Fruit fly (Drosophila melanogaster) whole organism, embryonic: Measurements from ENCODE around the gene put.
A peak's percentile ranks its signal among the peaks of the same experiment; 100 is the strongest.

ENCODE experiments used
- ATbp ChIP-seq: fragments of 200-800 bp; sonication (Bioruptor generic); optimal IDR thresholded peaks from 2 replicates; lab custom pipeline; 2017; ENCODE audit warnings: missing biosample characterization, mild to moderate bottlenecking, missing genetic modification characterization, missing genetic modification reagents
- Aef1 ChIP-seq: fragments of 200-800 bp; sonication (Bioruptor generic); IDR thresholded peaks from 3 replicates; pipeline ENCODE4 v1.3.6; 2022; ENCODE audit warnings: missing biosample characterization, missing genetic modification characterization
- Asciz ChIP-seq: fragments of 200-800 bp; sonication (Bioruptor generic); optimal IDR thresholded peaks from 2 replicates; lab custom pipeline; 2017; ENCODE audit warnings: missing biosample characterization, mild to moderate bottlenecking, missing genetic modification characterization, missing genetic modification reagents
- CG10267 ChIP-seq: fragments of 200-800 bp; sonication (Bioruptor generic); optimal IDR thresholded peaks from 2 replicates; lab custom pipeline; 2018; ENCODE audit warnings: missing biosample characterization, mild to moderate bottlenecking, missing genetic modification characterization, moderate library complexity
- CG11247 ChIP-seq: fragments of 200-800 bp; sonication (Bioruptor generic); IDR thresholded peaks from 2 replicates; pipeline ENCODE4 v1.3.6; 2022; ENCODE audit warnings: missing biosample characterization, missing genetic modification characterization
- CG12299 ChIP-seq: fragments of 200-800 bp; sonication (Bioruptor generic); optimal IDR thresholded peaks from 2 replicates; lab custom pipeline; 2018; ENCODE audit warnings: missing biosample characterization, mild to moderate bottlenecking, missing genetic modification characterization
- CG13123 ChIP-seq: fragments of 200-800 bp; sonication (Bioruptor generic); optimal IDR thresholded peaks from 2 replicates; lab custom pipeline; 2016; ENCODE audit warnings: missing biosample characterization, missing genetic modification characterization
- CG13296 ChIP-seq: fragments of 200-800 bp; sonication (Bioruptor generic); optimal IDR thresholded peaks from 3 replicates; lab custom pipeline; 2018; ENCODE audit warnings: missing biosample characterization, mild to moderate bottlenecking, missing genetic modification characterization
- CG15269 ChIP-seq: fragments of 200-800 bp; sonication (Bioruptor generic); optimal IDR thresholded peaks from 2 replicates; lab custom pipeline; 2018; ENCODE audit warnings: missing biosample characterization, mild to moderate bottlenecking, missing genetic modification characterization, moderate library complexity
- CG16813 ChIP-seq: fragments of 200-800 bp; sonication (Bioruptor generic); IDR thresholded peaks from 3 replicates; pipeline ENCODE4 v1.3.6; 2022; ENCODE audit warnings: missing biosample characterization, missing genetic modification characterization; ENCODE audit not compliant: partially characterized antibody
- CG3726 ChIP-seq: fragments of 200-800 bp; sonication (Bioruptor generic); IDR thresholded peaks from 3 replicates; pipeline ENCODE4, ENCODE4 v1.3.6; 2022; ENCODE audit warnings: missing biosample characterization, missing genetic modification characterization
- CG42726 ChIP-seq: fragments of 200-800 bp; sonication (Bioruptor generic); IDR thresholded peaks from 2 replicates; pipeline ENCODE4 v1.3.6; 2022; ENCODE audit warnings: missing biosample characterization, missing genetic modification characterization; ENCODE audit not compliant: partially characterized antibody
- CG8924 ChIP-seq: fragments of 200-800 bp; optimal IDR thresholded peaks from 3 replicates; lab custom pipeline; 2019; ENCODE audit warnings: missing biosample characterization, mild to moderate bottlenecking, missing genetic modification characterization, moderate library complexity
- CG8944 ChIP-seq: fragments of 200-800 bp; sonication (Bioruptor generic); optimal IDR thresholded peaks from 3 replicates; lab custom pipeline; 2016; ENCODE audit warnings: missing biosample characterization, missing genetic modification characterization
- Dip3 ChIP-seq: fragments of 200-800 bp; sonication (Bioruptor generic); optimal IDR thresholded peaks from 3 replicates; lab custom pipeline; 2016; ENCODE audit warnings: missing biosample characterization, missing genetic modification characterization
- Dll ChIP-seq: fragments of 200-800 bp; sonication (Bioruptor generic); IDR thresholded peaks from 4 replicates; pipeline ENCODE4 v1.3.6; 2022; ENCODE audit warnings: missing biosample characterization, missing genetic modification characterization; ENCODE audit not compliant: partially characterized antibody
- Ets65A ChIP-seq: fragments of 200-800 bp; sonication (Bioruptor generic); peaks from one replicate; lab custom pipeline; 2016; ENCODE audit warnings: missing biosample characterization, missing genetic modification characterization
- GATAe ChIP-seq: fragments of 200-800 bp; sonication (Bioruptor generic); conservative IDR thresholded peaks from 2 replicates; pipeline ENCODE4 v1.3.6; 2022; ENCODE audit warnings: missing biosample characterization, missing genetic modification characterization
- HHEX ChIP-seq: fragments of 200-800 bp; sonication (Bioruptor generic); optimal IDR thresholded peaks from 3 replicates; lab custom pipeline; 2017; ENCODE audit warnings: missing biosample characterization, mild to moderate bottlenecking, missing genetic modification characterization, missing genetic modification reagents
- Hmx ChIP-seq: fragments of 200-800 bp; sonication (Bioruptor generic); optimal IDR thresholded peaks from 2 replicates; lab custom pipeline; 2016; ENCODE audit warnings: missing biosample characterization, missing genetic modification characterization
- Hsf ChIP-seq: fragments of 200-800 bp; sonication (Bioruptor generic); optimal IDR thresholded peaks from 3 replicates; lab custom pipeline; 2016; ENCODE audit warnings: missing biosample characterization, missing genetic modification characterization
- MTF-1 ChIP-seq: fragments of 200-800 bp; sonication (Bioruptor generic); optimal IDR thresholded peaks from 2 replicates; lab custom pipeline; 2018; ENCODE audit warnings: missing biosample characterization, mild to moderate bottlenecking, missing genetic modification characterization, borderline replicate concordance
- Med ChIP-seq: fragments of 200-800 bp; sonication (Bioruptor generic); peaks from one replicate; lab custom pipeline; 2016; ENCODE audit warnings: missing biosample characterization, missing genetic modification characterization, mild to moderate bottlenecking, inconsistent platforms, moderate library complexity
- NC2α ChIP-seq: fragments of 200-800 bp; sonication (Bioruptor generic); optimal IDR thresholded peaks from 2 replicates; lab custom pipeline; 2016; ENCODE audit warnings: missing biosample characterization, missing genetic modification characterization
- Pdp1 ChIP-seq, 2 experiments: fragments of 200-800 bp; sonication (Bioruptor generic); optimal IDR thresholded peaks; 3 replicates each; lab custom pipeline; 2016; ENCODE audit warnings: missing biosample characterization in 2 of 2, missing genetic modification characterization in 2 of 2, mild to moderate bottlenecking in 1 of 2, moderate library complexity in 1 of 2
- Six4 ChIP-seq: fragments of 200-800 bp; sonication (Bioruptor generic); optimal IDR thresholded peaks from 2 replicates; lab custom pipeline; 2016; ENCODE audit warnings: missing biosample characterization, missing genetic modification characterization
- Sox102F ChIP-seq: fragments of 200-800 bp; sonication (Bioruptor generic); optimal IDR thresholded peaks from 2 replicates; lab custom pipeline; 2018; ENCODE audit warnings: missing biosample characterization, mild to moderate bottlenecking, missing genetic modification characterization, moderate library complexity
- TFAM ChIP-seq: fragments of 200-800 bp; sonication (Bioruptor generic); optimal IDR thresholded peaks from 2 replicates; lab custom pipeline; 2017; ENCODE audit warnings: missing biosample characterization, missing genetic modification characterization, inconsistent platforms
- Usf ChIP-seq: fragments of 200-800 bp; sonication (Bioruptor generic); optimal IDR thresholded peaks from 2 replicates; lab custom pipeline; 2017; ENCODE audit warnings: missing genotype, missing biosample characterization, missing genetic modification characterization
- ara ChIP-seq: fragments of 200-800 bp; sonication (Bioruptor generic); IDR thresholded peaks from 2 replicates; pipeline ENCODE4 v1.3.6; 2022; ENCODE audit warnings: missing biosample characterization, missing genetic modification characterization
- bbx ChIP-seq: fragments of 200-800 bp; sonication (Bioruptor generic); IDR thresholded peaks from 2 replicates; pipeline ENCODE4 v1.3.6; 2022; ENCODE audit warnings: missing biosample characterization, missing genetic modification characterization; ENCODE audit not compliant: partially characterized antibody
- chif ChIP-seq, 2 experiments: fragments of 200-800 bp; sonication (Bioruptor generic); optimal IDR thresholded peaks; 3 replicates each; lab custom pipeline; 2016; ENCODE audit warnings: missing biosample characterization in 2 of 2, missing genetic modification characterization in 2 of 2
- crol ChIP-seq: fragments of 200-800 bp; sonication (Bioruptor generic); IDR thresholded peaks from 2 replicates; pipeline ENCODE4 v1.3.6; 2022; ENCODE audit warnings: missing biosample characterization, missing genetic modification characterization
- dmrt99B ChIP-seq: fragments of 200-800 bp; sonication (Bioruptor generic); optimal IDR thresholded peaks from 2 replicates; lab custom pipeline; 2018; ENCODE audit warnings: missing biosample characterization, mild to moderate bottlenecking, missing genetic modification characterization, moderate library complexity
- emc ChIP-seq: fragments of 200-800 bp; sonication (Bioruptor generic); optimal IDR thresholded peaks from 2 replicates; lab custom pipeline; 2016; ENCODE audit warnings: missing biosample characterization, missing genetic modification characterization
- fd64A ChIP-seq: fragments of 200-800 bp; sonication (Bioruptor generic); optimal IDR thresholded peaks from 3 replicates; lab custom pipeline; 2018; ENCODE audit warnings: missing biosample characterization, mild to moderate bottlenecking, missing genetic modification characterization
- gt ChIP-seq: fragments of 200-800 bp; sonication (Bioruptor generic); IDR thresholded peaks from 2 replicates; pipeline ENCODE4 v1.3.6; 2022; ENCODE audit warnings: missing biosample characterization, missing genetic modification characterization
- jigr1 ChIP-seq: fragments of 200-800 bp; sonication (Bioruptor generic); IDR thresholded peaks from 3 replicates; pipeline ENCODE4 v1.3.6; 2022; ENCODE audit warnings: missing biosample characterization, missing genetic modification characterization
- lmd ChIP-seq: fragments of 200-800 bp; sonication (Bioruptor generic); IDR thresholded peaks from 2 replicates; pipeline ENCODE4 v1.3.6; 2022; ENCODE audit warnings: missing biosample characterization, missing genetic modification characterization
- luna ChIP-seq: fragments of 200-800 bp; sonication (Bioruptor generic); optimal IDR thresholded peaks from 2 replicates; lab custom pipeline; 2016; ENCODE audit warnings: missing biosample characterization, missing genetic modification characterization
- p53 ChIP-seq: fragments of 200-800 bp; sonication (Bioruptor generic); optimal IDR thresholded peaks from 2 replicates; lab custom pipeline; 2016; ENCODE audit warnings: missing biosample characterization, missing genetic modification characterization
- pnt ChIP-seq: fragments of 200-800 bp; sonication (Bioruptor generic); optimal IDR thresholded peaks from 3 replicates; lab custom pipeline; 2016; ENCODE audit warnings: missing biosample characterization, missing genetic modification characterization
- row ChIP-seq: fragments of 200-800 bp; sonication (Bioruptor generic); IDR thresholded peaks from 3 replicates; pipeline ENCODE4 v1.3.6; 2022; ENCODE audit warnings: missing biosample characterization, missing genetic modification characterization
- run ChIP-seq: fragments of 200-800 bp; sonication (Bioruptor generic); optimal IDR thresholded peaks from 3 replicates; lab custom pipeline; 2018; ENCODE audit warnings: missing biosample characterization, mild to moderate bottlenecking, missing genetic modification characterization
- sd ChIP-seq: fragments of 200-800 bp; sonication (Bioruptor generic); optimal IDR thresholded peaks from 3 replicates; lab custom pipeline; 2018; ENCODE audit warnings: missing biosample characterization, mild to moderate bottlenecking, missing genetic modification characterization, moderate library complexity
- unpg ChIP-seq: fragments of 200-800 bp; sonication (Bioruptor generic); optimal IDR thresholded peaks from 3 replicates; lab custom pipeline; 2018; ENCODE audit warnings: missing biosample characterization, mild to moderate bottlenecking, missing genetic modification characterization, moderate library complexity
- usp ChIP-seq: fragments of >200 bp; optimal IDR thresholded peaks from 2 replicates; lab custom pipeline; 2017; ENCODE audit warnings: missing biosample characterization, missing genetic modification characterization
- vfl ChIP-seq: fragments of 200-800 bp; sonication (Bioruptor generic); optimal IDR thresholded peaks from 2 replicates; lab custom pipeline; 2016; ENCODE audit warnings: missing biosample characterization, missing genetic modification characterization
- wdn ChIP-seq: fragments of 200-800 bp; sonication (Bioruptor generic); IDR thresholded peaks from 2 replicates; pipeline ENCODE4 v1.3.6; 2022; ENCODE audit warnings: missing biosample characterization, missing genetic modification characterization
- zen ChIP-seq: fragments of 200-800 bp; sonication (Bioruptor generic); optimal IDR thresholded peaks from 3 replicates; lab custom pipeline; 2018; ENCODE audit warnings: missing biosample characterization, mild to moderate bottlenecking, missing genetic modification characterization, moderate library complexity

The put gene

dm6 chr3R:14654231-14654975, 28.9 kb upstream of the put start (continued):
- TF ChIP-seq Usf (GFP tag; lab: Kevin White, UChicago) (no peak), fd64A (GFP tag; lab: Kevin White, UChicago) (no peak), Hsf (GFP tag; lab: Kevin White, UChicago) (no peak), TFAM (GFP tag; lab: Kevin White, UChicago) (no peak), CG11247 (GFP tag; lab: Robert Waterston, UW) (no peak), lmd (GFP tag; lab: Robert Waterston, UW) (no peak), pnt (no peak), Asciz (GFP tag; lab: Kevin White, UChicago) (no peak), ara (GFP tag; lab: Robert Waterston, UW) (0 out of 2 replicates have a peak, but pooled peaks have one; percentile 12), jigr1 (GFP tag; lab: Robert Waterston, UW) (no peak), Six4 (GFP tag; lab: Kevin White, UChicago) (no peak), zen (tag; lab: Kevin White, UChicago) (no peak), CG8924 (tag; lab: Kevin White, UChicago) (no peak), Dip3 (GFP tag; lab: Kevin White, UChicago) (no peak), vfl (no peak), Med (peak; percentile 72), chif (GFP tag; optimal IDR thresholded peaks at IDR 0.05; lab: Kevin White, UChicago) (no peak), CG8944 (no peak), sd (tag; lab: Kevin White, UChicago) (peak; percentile 7), CG3726 (GFP tag; lab: Robert Waterston, UW) (no peak), Pdp1 (GFP tag; optimal IDR thresholded peaks at IDR 0.05; lab: Kevin White, UChicago) (no peak), run (tag; lab: Kevin White, UChicago) (no peak), CG15269 (tag; lab: Kevin White, UChicago) (no peak), usp (GFP tag; lab: Kevin White, UChicago) (no peak), NC2α (GFP tag; lab: Kevin White, UChicago) (no peak), GATAe (GFP tag; lab: Robert Waterston, UW) (no peak), luna (no peak), dmrt99B (no peak), p53 (no peak), CG13123 (GFP tag; lab: Kevin White, UChicago) (no peak), unpg (GFP tag; lab: Kevin White, UChicago) (no peak), Dll (no peak), CG16813 (GFP tag; lab: Robert Waterston, UW) (no peak), crol (GFP tag; lab: Robert Waterston, UW) (peak; percentile 96), CG42726 (no peak), gt (GFP tag; lab: Robert Waterston, UW) (no peak), row (GFP tag; lab: Robert Waterston, UW) (no peak), ATbp (peak; percentile 44), Aef1 (GFP tag; lab: Robert Waterston, UW) (no peak), Hmx (GFP tag; lab: Kevin White, UChicago) (no peak), wdn (GFP tag; lab: Robert Waterston, UW) (no peak), Ets65A (GFP tag; lab: Kevin White, UChicago) (peak; percentile 85), HHEX (GFP tag; lab: Kevin White, UChicago) (no peak), CG12299 (tag; lab: Kevin White, UChicago) (no peak), MTF-1 (no peak), CG13296 (GFP tag; lab: Kevin White, UChicago) (no peak), emc (GFP tag; lab: Kevin White, UChicago) (no peak), Sox102F (GFP tag; lab: Kevin White, UChicago) (no peak), bbx (GFP tag; lab: Robert Waterston, UW) (no peak), CG10267 (tag; lab: Kevin White, UChicago) (no peak)
